Worm (Caenorhabditis elegans) whole organism, mixed stage, embryonic: Measurements from ENCODE around the gene grsp-2.
A peak's percentile ranks its signal among the peaks of the same experiment; 100 is the strongest.

Source experiments
- M03D4.4 ChIP-seq: sonication (generic microtip); optimal IDR thresholded peaks from 2 replicates; lab custom pipeline; 2017; ENCODE audit warnings: mild to moderate bottlenecking, missing genetic modification characterization, missing compliant biosample characterization
- bed-3 ChIP-seq: fragments of 200-800 bp; sonication (Bioruptor generic); optimal IDR thresholded peaks from 3 replicates; lab custom pipeline; 2018; ENCODE audit warnings: mild to moderate bottlenecking, missing genetic modification characterization, moderate library complexity, missing compliant biosample characterization
- blmp-1 ChIP-seq: fragments of 150-350 bp; optimal IDR thresholded peaks from 2 replicates; lab custom pipeline; 2014; ENCODE audit warnings: missing biosample characterization, missing genetic modification characterization
- ceh-39 ChIP-seq: fragments of 150-350 bp; optimal IDR thresholded peaks from 2 replicates; lab custom pipeline; 2014; ENCODE audit warnings: missing biosample characterization, missing genetic modification characterization
- ceh-43 ChIP-seq: fragments of 200-800 bp; sonication (Bioruptor generic); optimal IDR thresholded peaks from 2 replicates; lab custom pipeline; 2018; ENCODE audit warnings: mild to moderate bottlenecking, missing genetic modification characterization, moderate library complexity, missing compliant biosample characterization
- ceh-83 ChIP-seq: fragments of 200-800 bp; sonication (Bioruptor generic); optimal IDR thresholded peaks from 2 replicates; lab custom pipeline; 2018; ENCODE audit warnings: mild to moderate bottlenecking, missing genetic modification characterization, missing compliant biosample characterization
- ces-1 ChIP-seq: fragments of 150-350 bp; optimal IDR thresholded peaks from 2 replicates; lab custom pipeline; 2014; ENCODE audit warnings: missing biosample characterization, missing genetic modification reagents, missing genetic modification characterization
- cnd-1 ChIP-seq: fragments of 200-800 bp; sonication (Bioruptor generic); optimal IDR thresholded peaks from 2 replicates; lab custom pipeline; 2018; ENCODE audit warnings: mild to moderate bottlenecking, missing genetic modification characterization, missing compliant biosample characterization
- elt-1 ChIP-seq: sonication (generic microtip); optimal IDR thresholded peaks from 2 replicates; lab custom pipeline; 2017; ENCODE audit warnings: missing genetic modification characterization, mild to moderate bottlenecking, missing compliant biosample characterization, antibody characterized with exemption, moderate library complexity, borderline replicate concordance; ENCODE audit not compliant: insufficient read depth
- elt-3 ChIP-seq: fragments of 150-350 bp; optimal IDR thresholded peaks from 2 replicates; lab custom pipeline; 2014; ENCODE audit warnings: missing biosample characterization, missing genetic modification characterization
- flh-1 ChIP-seq: fragments of 200-800 bp; sonication (Bioruptor generic); optimal IDR thresholded peaks from 2 replicates; lab custom pipeline; 2018; ENCODE audit warnings: mild to moderate bottlenecking, missing genetic modification characterization, moderate library complexity, missing compliant biosample characterization
- ham-2 ChIP-seq: fragments of 200-800 bp; sonication (Bioruptor generic); optimal IDR thresholded peaks from 2 replicates; lab custom pipeline; 2018; ENCODE audit warnings: mild to moderate bottlenecking, missing genetic modification characterization, missing compliant biosample characterization
- hlh-1 ChIP-seq: fragments of 150-350 bp; optimal IDR thresholded peaks from 2 replicates; lab custom pipeline; 2014; ENCODE audit warnings: missing biosample characterization, missing genetic modification reagents, missing genetic modification characterization
- lin-13 ChIP-seq: fragments of 150-350 bp; optimal IDR thresholded peaks from 2 replicates; lab custom pipeline; 2014; ENCODE audit warnings: missing biosample characterization, missing genetic modification characterization
- lin-32 ChIP-seq: fragments of 200-800 bp; sonication (Bioruptor generic); optimal IDR thresholded peaks from 2 replicates; lab custom pipeline; 2018; ENCODE audit warnings: mild to moderate bottlenecking, missing genetic modification characterization, missing compliant biosample characterization
- mab-5 ChIP-seq: fragments of 150-350 bp; optimal IDR thresholded peaks from 2 replicates; lab custom pipeline; 2014; ENCODE audit warnings: missing biosample characterization, missing genetic modification characterization
- mls-2 ChIP-seq: sonication (generic microtip); optimal IDR thresholded peaks from 2 replicates; lab custom pipeline; 2016; ENCODE audit warnings: mild to moderate bottlenecking, missing genetic modification characterization, moderate library complexity, missing compliant biosample characterization
- nhr-2 ChIP-seq: fragments of 150-350 bp; optimal IDR thresholded peaks from 2 replicates; lab custom pipeline; 2014; ENCODE audit warnings: missing biosample characterization, missing genetic modification characterization
- nhr-237 ChIP-seq: fragments of 150-350 bp; optimal IDR thresholded peaks from 2 replicates; lab custom pipeline; 2014; ENCODE audit warnings: missing biosample characterization, missing genetic modification characterization
- nhr-28 ChIP-seq: fragments of 150-350 bp; optimal IDR thresholded peaks from 2 replicates; lab custom pipeline; 2014; ENCODE audit warnings: missing biosample characterization, missing genetic modification characterization
- nhr-76 ChIP-seq: sonication (generic microtip); optimal IDR thresholded peaks from 2 replicates; lab custom pipeline; 2017; ENCODE audit warnings: missing biosample characterization, missing genetic modification characterization
- pha-4 ChIP-seq: fragments of 150-350 bp; optimal IDR thresholded peaks from 2 replicates; lab custom pipeline; 2018; ENCODE audit warnings: missing biosample characterization, missing genetic modification reagents, missing genetic modification characterization
- sem-2 ChIP-seq: fragments of 200-800 bp; sonication (Bioruptor generic); optimal IDR thresholded peaks from 2 replicates; lab custom pipeline; 2018; ENCODE audit warnings: mild to moderate bottlenecking, missing genetic modification characterization, missing compliant biosample characterization
- snpc-4 ChIP-seq: fragments of 150-350 bp; optimal IDR thresholded peaks from 2 replicates; lab custom pipeline; 2014; ENCODE audit warnings: missing biosample characterization, missing genetic modification characterization
- sptf-1 ChIP-seq: sonication (generic microtip); optimal IDR thresholded peaks from 2 replicates; lab custom pipeline; 2017; ENCODE audit warnings: mild to moderate bottlenecking, missing genetic modification characterization, moderate library complexity, missing compliant biosample characterization
- tbx-8 ChIP-seq: fragments of 200-800 bp; sonication (Bioruptor generic); optimal IDR thresholded peaks from 2 replicates; lab custom pipeline; 2018; ENCODE audit warnings: mild to moderate bottlenecking, missing genetic modification characterization, moderate library complexity, missing compliant biosample characterization
- unc-120 ChIP-seq: sonication (generic microtip); optimal IDR thresholded peaks from 2 replicates; lab custom pipeline; 2017; ENCODE audit warnings: missing genetic modification characterization, missing compliant biosample characterization; ENCODE audit not compliant: poor library complexity, severe bottlenecking
- unc-62 ChIP-seq: fragments of 150-350 bp; optimal IDR thresholded peaks from 2 replicates; lab custom pipeline; 2014; ENCODE audit warnings: missing biosample characterization, missing genetic modification reagents, missing genetic modification characterization
- zip-8 ChIP-seq: fragments of 150-350 bp; optimal IDR thresholded peaks from 2 replicates; lab custom pipeline; 2014; ENCODE audit warnings: missing biosample characterization, missing genetic modification characterization
- ztf-11 ChIP-seq: fragments of 150-350 bp; optimal IDR thresholded peaks from 2 replicates; lab custom pipeline; 2014; ENCODE audit warnings: missing biosample characterization, missing genetic modification characterization

grsp-2 gene

ce11 chrIV:8794895-8795665 lies 21.0 kb upstream of the grsp-2 start:
- TF ChIP-seq lin-13 (tag; lab: Kevin White, UChicago), result no peak
- TF ChIP-seq ztf-11 (tag; lab: Kevin White, UChicago), result no peak
- TF ChIP-seq ces-1 (GFP tag; lab: Kevin White, UChicago), result no peak
- no peak for TF ChIP-seq nhr-237 (tag; lab: Kevin White, UChicago)
- TF ChIP-seq elt-3 (tag; lab: Kevin White, UChicago), result no peak
- no peak for TF ChIP-seq M03D4.4 (tag; lab: Kevin White, UChicago)
- TF ChIP-seq lin-32 (GFP tag; lab: Kevin White, UChicago), result no peak
- TF ChIP-seq nhr-28 (tag; lab: Kevin White, UChicago), result no peak
- no peak for TF ChIP-seq cnd-1
- no peak for TF ChIP-seq elt-1 (tag; lab: Kevin White, UChicago)
- TF ChIP-seq mab-5 (tag; lab: Kevin White, UChicago), result no peak
- TF ChIP-seq ceh-39, result no peak
- peak; percentile 18 for TF ChIP-seq unc-120 (tag; lab: Kevin White, UChicago)
- no peak for TF ChIP-seq bed-3 (GFP tag; lab: Kevin White, UChicago)
- no peak for TF ChIP-seq snpc-4 (tag; lab: Kevin White, UChicago)
- no peak for TF ChIP-seq flh-1 (GFP tag; lab: Kevin White, UChicago)
- no peak for TF ChIP-seq ham-2
- no peak for TF ChIP-seq mls-2 (tag; lab: Kevin White, UChicago)
- TF ChIP-seq hlh-1 (tag; lab: Kevin White, UChicago), result no peak
- TF ChIP-seq blmp-1 (tag; lab: Kevin White, UChicago), result no peak
- no peak for TF ChIP-seq nhr-2 (tag; lab: Kevin White, UChicago)
- peak; percentile 35 for TF ChIP-seq sptf-1 (tag; lab: Kevin White, UChicago)
- TF ChIP-seq zip-8 (tag; lab: Kevin White, UChicago), result no peak
- no peak for TF ChIP-seq unc-62
- peak; percentile 52 for TF ChIP-seq ceh-83 (GFP tag; lab: Kevin White, UChicago)

ce11 chrIV:8796246-8796645 lies 19.9 kb upstream of the grsp-2 start:
- TF ChIP-seq unc-62 (no peak), ces-1 (GFP tag; lab: Kevin White, UChicago) (peak; percentile 50), pha-4 (tag; lab: Kevin White, UChicago) (no peak)

ce11 chrIV:8798255-8798654 lies 17.9 kb upstream of the grsp-2 start, which contains the start of gene clec-182:
Gene clec-182, minus strand, starts transcription at chrIV:8798355.
- TF ChIP-seq tbx-8 (GFP tag; lab: Kevin White, UChicago) (no peak), ces-1 (GFP tag; lab: Kevin White, UChicago) (no peak), flh-1 (GFP tag; lab: Kevin White, UChicago) (no peak), nhr-237 (tag; lab: Kevin White, UChicago) (no peak), M03D4.4 (tag; lab: Kevin White, UChicago) (no peak), mab-5 (tag; lab: Kevin White, UChicago) (no peak), nhr-2 (tag; lab: Kevin White, UChicago) (no peak), snpc-4 (tag; lab: Kevin White, UChicago) (no peak), pha-4 (tag; lab: Kevin White, UChicago) (no peak), zip-8 (tag; lab: Kevin White, UChicago) (no peak), hlh-1 (tag; lab: Kevin White, UChicago) (no peak), nhr-76 (tag; lab: Kevin White, UChicago) (no peak), bed-3 (GFP tag; lab: Kevin White, UChicago) (no peak)
- TF ChIP-seq, all 35 proteins: peak for 0

ce11 chrIV:8807327-8807726 lies 8.8 kb upstream of the grsp-2 start:
- TF ChIP-seq lin-32 (GFP tag; lab: Kevin White, UChicago) (no peak), hlh-1 (tag; lab: Kevin White, UChicago) (no peak), ceh-43 (no peak), ceh-83 (GFP tag; lab: Kevin White, UChicago) (no peak), elt-1 (tag; lab: Kevin White, UChicago) (no peak), mls-2 (tag; lab: Kevin White, UChicago) (no peak), blmp-1 (tag; lab: Kevin White, UChicago) (no peak), bed-3 (GFP tag; lab: Kevin White, UChicago) (no peak), nhr-2 (tag; lab: Kevin White, UChicago) (no peak), nhr-76 (tag; lab: Kevin White, UChicago) (no peak), sptf-1 (tag; lab: Kevin White, UChicago) (no peak), sem-2 (no peak), tbx-8 (GFP tag; lab: Kevin White, UChicago) (no peak), ces-1 (GFP tag; lab: Kevin White, UChicago) (no peak), pha-4 (tag; lab: Kevin White, UChicago) (no peak), elt-3 (tag; lab: Kevin White, UChicago) (no peak), ztf-11 (tag; lab: Kevin White, UChicago) (no peak), unc-62 (no peak)
